Worm (Caenorhabditis elegans) whole organism, L4 larva: ENCODE results near the gene F08F8.11.
A peak's percentile ranks its signal among the peaks of the same experiment; 100 is the strongest.

Experiments used
- F10B5.3 ChIP-seq: sonication (generic microtip); optimal IDR thresholded peaks from 2 replicates; lab custom pipeline; 2016; ENCODE audit warnings: mild to moderate bottlenecking, missing genetic modification characterization, missing compliant biosample characterization
- F37D6.2 ChIP-seq: sonication (generic microtip); optimal IDR thresholded peaks from 2 replicates; lab custom pipeline; 2016; ENCODE audit warnings: mild to moderate bottlenecking, missing genetic modification characterization, missing compliant biosample characterization
- F49E8.2 ChIP-seq: sonication (generic microtip); optimal IDR thresholded peaks from 2 replicates; lab custom pipeline; 2016; ENCODE audit warnings: missing compliant biosample characterization, mild to moderate bottlenecking, missing genetic modification characterization, borderline replicate concordance
- R02D3.7 ChIP-seq: fragments of 150-350 bp; sonication (generic microtip); optimal IDR thresholded peaks from 3 replicates; lab custom pipeline; 2014; ENCODE audit warnings: missing biosample characterization, missing genetic modification characterization
- T20F7.1 ChIP-seq: fragments of 200-800 bp; sonication (Bioruptor generic); optimal IDR thresholded peaks from 2 replicates; lab custom pipeline; 2018; ENCODE audit warnings: mild to moderate bottlenecking, missing genetic modification characterization, missing compliant biosample characterization
- Y48G9A.11 ChIP-seq: fragments of 200-800 bp; sonication (Bioruptor generic); IDR thresholded peaks from 2 replicates; pipeline ENCODE4 v1.3.6; 2022; ENCODE audit warnings: missing genetic modification reagents, missing genetic modification characterization, missing compliant biosample characterization
- Y5F2A.4 ChIP-seq: fragments of 200-800 bp; sonication (Bioruptor generic); optimal IDR thresholded peaks from 2 replicates; lab custom pipeline; 2018; ENCODE audit warnings: mild to moderate bottlenecking, missing genetic modification characterization, missing compliant biosample characterization
- Y75B8A.6 ChIP-seq: fragments of 200-800 bp; sonication (Bioruptor generic); IDR thresholded peaks from 2 replicates; pipeline ENCODE4 v1.3.6; 2022; ENCODE audit warnings: missing genetic modification reagents, missing genetic modification characterization, missing compliant biosample characterization
- ZK337.2 ChIP-seq: fragments of 200-800 bp; sonication (Bioruptor generic); IDR thresholded peaks from 2 replicates; pipeline ENCODE4 v1.3.6; 2022; ENCODE audit warnings: missing genetic modification reagents, missing genetic modification characterization, missing compliant biosample characterization
- arid-1 ChIP-seq: fragments of 200-800 bp; sonication (Bioruptor generic); conservative IDR thresholded peaks from 2 replicates; pipeline ENCODE4 v1.3.6; 2022; ENCODE audit warnings: missing genetic modification reagents, missing genetic modification characterization, missing compliant biosample characterization
- ceh-20 ChIP-seq: fragments of 200-800 bp; sonication (Bioruptor generic); IDR thresholded peaks from 2 replicates; pipeline ENCODE4 v1.3.6; 2022; ENCODE audit warnings: missing genetic modification reagents, missing genetic modification characterization, missing compliant biosample characterization
- ctbp-1 ChIP-seq: fragments of 200-800 bp; sonication (Bioruptor generic); IDR thresholded peaks from 2 replicates; pipeline ENCODE4 v1.3.6; 2022; ENCODE audit warnings: missing genetic modification reagents, missing genetic modification characterization, missing compliant biosample characterization
- daf-12 ChIP-seq: fragments of 150-350 bp; optimal IDR thresholded peaks from 2 replicates; lab custom pipeline; 2014; ENCODE audit warnings: missing biosample characterization, missing genetic modification reagents, missing genetic modification characterization
- daf-8 ChIP-seq: fragments of 200-800 bp; sonication (Bioruptor generic); IDR thresholded peaks from 2 replicates; pipeline ENCODE4 v1.3.6; 2022; ENCODE audit warnings: missing genetic modification characterization, missing compliant biosample characterization
- dmd-9 ChIP-seq: fragments of 200-800 bp; sonication (Bioruptor generic); IDR thresholded peaks from 2 replicates; pipeline ENCODE4 v1.3.6; 2022; ENCODE audit warnings: missing genetic modification reagents, missing genetic modification characterization, missing compliant biosample characterization
- dpl-1 ChIP-seq: fragments of 150-350 bp; optimal IDR thresholded peaks from 2 replicates; lab custom pipeline; 2014; ENCODE audit warnings: missing biosample characterization, missing genetic modification reagents, missing genetic modification characterization
- duxl-1 ChIP-seq: sonication (generic microtip); optimal IDR thresholded peaks from 2 replicates; lab custom pipeline; 2016; ENCODE audit warnings: mild to moderate bottlenecking, missing genetic modification characterization, moderate library complexity, missing compliant biosample characterization; ENCODE audit not compliant: poor library complexity
- fkh-10 ChIP-seq: fragments of 150-350 bp; optimal IDR thresholded peaks from 2 replicates; lab custom pipeline; 2014; ENCODE audit warnings: missing biosample characterization, missing genetic modification reagents, missing genetic modification characterization
- fos-1 ChIP-seq: fragments of 150-350 bp; optimal IDR thresholded peaks from 2 replicates; lab custom pipeline; 2014; ENCODE audit warnings: missing biosample characterization, missing genetic modification characterization
- jun-1 ChIP-seq: fragments of 150-350 bp; optimal IDR thresholded peaks from 2 replicates; lab custom pipeline; 2014; ENCODE audit warnings: missing biosample characterization, missing genetic modification reagents, missing genetic modification characterization
- lim-7 ChIP-seq: fragments of 200-800 bp; sonication (Bioruptor generic); IDR thresholded peaks from 2 replicates; pipeline ENCODE4 v1.3.6; 2022; ENCODE audit warnings: missing genetic modification characterization, missing compliant biosample characterization
- lin-1 ChIP-seq: fragments of 200-800 bp; sonication (Bioruptor generic); IDR thresholded peaks from 2 replicates; pipeline ENCODE4 v1.3.6; 2022; ENCODE audit warnings: missing genetic modification reagents, missing genetic modification characterization, missing compliant biosample characterization
- lin-29 ChIP-seq: fragments of 200-800 bp; sonication (Bioruptor generic); IDR thresholded peaks from 2 replicates; pipeline ENCODE4 v1.3.6; 2022; ENCODE audit warnings: missing genetic modification reagents, missing genetic modification characterization, missing compliant biosample characterization
- lin-38 ChIP-seq: fragments of 200-800 bp; sonication (Bioruptor generic); IDR thresholded peaks from 2 replicates; pipeline ENCODE4 v1.3.6; 2022; ENCODE audit warnings: missing genetic modification reagents, missing genetic modification characterization, missing compliant biosample characterization
- lin-39 ChIP-seq: fragments of 150-350 bp; optimal IDR thresholded peaks from 2 replicates; lab custom pipeline; 2014; ENCODE audit warnings: missing biosample characterization, missing genetic modification reagents, missing genetic modification characterization
- madf-9 ChIP-seq: fragments of 200-800 bp; sonication (Bioruptor generic); conservative IDR thresholded peaks from 2 replicates; pipeline ENCODE4 v1.3.6; 2022; ENCODE audit warnings: missing genetic modification reagents, missing genetic modification characterization, missing compliant biosample characterization
- mdl-1 ChIP-seq, 2 experiments: fragments of 150-350 bp in 1 of 2; sonication (generic microtip) in 1 of 2; optimal IDR thresholded peaks; 2 replicates each; lab custom pipeline; 2014 to 2017; ENCODE audit warnings: missing biosample characterization in 2 of 2, missing genetic modification characterization in 2 of 2
- mdt-29 ChIP-seq: fragments of 200-800 bp; sonication (Bioruptor generic); IDR thresholded peaks from 2 replicates; pipeline ENCODE4 v1.3.6; 2022; ENCODE audit warnings: missing genetic modification reagents, missing genetic modification characterization, missing compliant biosample characterization
- mes-2 ChIP-seq: sonication (generic microtip); optimal IDR thresholded peaks from 2 replicates; lab custom pipeline; 2016; ENCODE audit warnings: missing genotype, mild to moderate bottlenecking, missing genetic modification characterization, missing compliant biosample characterization; ENCODE audit not compliant: poor library complexity, severe bottlenecking
- mxl-2 ChIP-seq: fragments of 200-800 bp; sonication (Bioruptor generic); conservative IDR thresholded peaks from 2 replicates; pipeline ENCODE4 v1.3.6; 2022; ENCODE audit warnings: missing genetic modification reagents, missing genetic modification characterization, missing compliant biosample characterization
- nhr-10 ChIP-seq: fragments of 150-350 bp; optimal IDR thresholded peaks from 2 replicates; lab custom pipeline; 2014; ENCODE audit warnings: missing biosample characterization, missing genetic modification characterization
- nhr-102 ChIP-seq: sonication (generic microtip); optimal IDR thresholded peaks from 2 replicates; lab custom pipeline; 2016; ENCODE audit warnings: mild to moderate bottlenecking, missing genetic modification characterization, moderate library complexity, missing compliant biosample characterization
- nhr-11 ChIP-seq: fragments of 150-350 bp; optimal IDR thresholded peaks from 2 replicates; lab custom pipeline; 2014; ENCODE audit warnings: missing biosample characterization, missing genetic modification characterization
- nhr-237 ChIP-seq: sonication (generic microtip); optimal IDR thresholded peaks from 2 replicates; lab custom pipeline; 2017; ENCODE audit warnings: missing biosample characterization, missing genetic modification characterization
- nhr-41 ChIP-seq: fragments of 200-800 bp; sonication (Bioruptor generic); IDR thresholded peaks from 2 replicates; pipeline ENCODE4 v1.3.6; 2022; ENCODE audit warnings: missing genetic modification reagents, missing genetic modification characterization, missing compliant biosample characterization
- nhr-42 ChIP-seq: fragments of 200-800 bp; sonication (Bioruptor generic); IDR thresholded peaks from 2 replicates; pipeline ENCODE4 v1.3.6; 2022; ENCODE audit warnings: missing genetic modification characterization, missing compliant biosample characterization
- nhr-6 ChIP-seq: fragments of 150-350 bp; optimal IDR thresholded peaks from 2 replicates; lab custom pipeline; 2014; ENCODE audit warnings: missing biosample characterization, missing genetic modification characterization
- nhr-76 ChIP-seq: fragments of 150-350 bp; optimal IDR thresholded peaks from 2 replicates; lab custom pipeline; 2014; ENCODE audit warnings: missing biosample characterization, missing genetic modification characterization
- nhr-77 ChIP-seq: fragments of 150-350 bp; optimal IDR thresholded peaks from 2 replicates; lab custom pipeline; 2014; ENCODE audit warnings: missing biosample characterization, missing genetic modification characterization
- skn-1 ChIP-seq: fragments of 150-350 bp; optimal IDR thresholded peaks from 2 replicates; lab custom pipeline; 2014; ENCODE audit warnings: missing biosample characterization, missing genetic modification characterization
- snpc-4 ChIP-seq: fragments of 150-350 bp; optimal IDR thresholded peaks from 2 replicates; lab custom pipeline; 2014; ENCODE audit warnings: missing biosample characterization, missing genetic modification characterization
- tag-97 ChIP-seq: fragments of 200-800 bp; sonication (Bioruptor generic); IDR thresholded peaks from 2 replicates; pipeline ENCODE4 v1.3.6; 2022; ENCODE audit warnings: missing genetic modification characterization, missing compliant biosample characterization
- unc-130 ChIP-seq: sonication (generic microtip); optimal IDR thresholded peaks from 2 replicates; lab custom pipeline; 2016; ENCODE audit warnings: missing genetic modification reagents, missing genetic modification characterization, missing compliant biosample characterization
- unc-62 ChIP-seq, 3 experiments: fragments of 150-350 bp in 1 of 3; sonication (generic microtip); optimal IDR thresholded peaks in 2 of 3; peaks in 1 of 3; 1 replicate in 1 of 3; 2 replicates in 2 of 3; lab custom pipeline; 2014 to 2017; ENCODE audit warnings: missing biosample characterization in 3 of 3, missing genetic modification characterization in 3 of 3, missing genetic modification reagents in 3 of 3, missing genotype in 1 of 3
- vab-7 ChIP-seq: fragments of 200-800 bp; sonication (Bioruptor generic); IDR thresholded peaks from 2 replicates; pipeline ENCODE4 v1.3.6; 2022; ENCODE audit warnings: missing genetic modification reagents, missing genetic modification characterization, missing compliant biosample characterization
- zfp-3 ChIP-seq: fragments of 200-800 bp; sonication (Bioruptor generic); conservative IDR thresholded peaks from 2 replicates; pipeline ENCODE4 v1.3.6; 2022; ENCODE audit warnings: missing genetic modification reagents, missing genetic modification characterization, missing compliant biosample characterization
- zip-11 ChIP-seq: fragments of 200-800 bp; sonication (Bioruptor generic); IDR thresholded peaks from 2 replicates; pipeline ENCODE4 v1.3.6; 2022; ENCODE audit warnings: missing genetic modification characterization, missing compliant biosample characterization
- zip-2 ChIP-seq: fragments of 150-350 bp; optimal IDR thresholded peaks from 2 replicates; lab custom pipeline; 2014; ENCODE audit warnings: missing biosample characterization, missing genetic modification characterization

Gene F08F8.11

DNA sequence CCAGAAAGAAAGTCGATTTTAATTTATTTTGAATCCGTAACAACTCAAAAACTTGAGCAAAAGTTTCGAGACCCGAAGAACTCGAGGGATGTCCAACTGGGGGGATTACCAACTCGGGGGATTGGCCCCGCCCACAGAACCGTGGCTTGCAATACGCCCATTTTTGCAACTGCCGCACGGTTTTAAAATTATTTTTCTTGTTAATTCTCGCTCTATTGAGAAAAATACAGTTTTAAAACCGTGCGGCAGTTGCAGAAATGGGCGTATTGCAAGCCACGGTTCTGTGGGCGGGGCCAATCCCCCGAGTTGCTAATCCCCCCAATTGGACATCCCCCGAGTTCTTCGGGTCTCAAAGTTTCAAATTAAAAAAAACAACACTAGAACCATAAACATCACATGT, 20.8 kb downstream of the F08F8.11 start:
- TF ChIP-seq mes-2 (tag; lab: Kevin White, UChicago) (peak; percentile 4), lim-7 (GFP tag; lab: Robert Waterston, UW) (0 out of 2 replicates have a peak, but pooled peaks have one; percentile 21), Y48G9A.11 (GFP tag; lab: Robert Waterston, UW) (0 out of 2 replicates have a peak, but pooled peaks have one; percentile 15), lin-38 (GFP tag; lab: Robert Waterston, UW) (peak; percentile 56)

DNA sequence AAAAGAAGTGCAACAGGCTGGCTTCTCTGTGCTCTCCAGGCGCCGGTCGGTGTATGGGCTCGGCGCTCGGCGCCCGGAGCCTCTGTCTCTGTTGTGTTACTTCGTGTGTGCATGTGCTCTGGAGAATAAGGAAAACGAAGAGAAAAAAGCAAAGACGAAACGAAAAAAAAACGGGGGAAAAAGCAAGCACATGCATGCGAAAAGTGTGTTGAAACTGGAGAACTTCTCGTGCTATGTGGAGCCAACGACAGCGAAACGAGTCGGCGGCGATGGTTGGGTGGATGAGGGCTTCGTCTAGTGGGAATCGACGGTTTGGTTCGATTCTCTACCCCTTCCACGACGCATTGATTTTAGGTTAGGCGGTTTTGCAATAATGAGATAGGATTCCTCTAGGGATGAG, 21.7 kb downstream of the F08F8.11 start:
- TF ChIP-seq madf-9 (0 out of 2 replicates have a peak, but pooled peaks have one; percentile 9), fkh-10 (GFP tag; lab: Kevin White, UChicago) (no peak), nhr-77 (tag; lab: Kevin White, UChicago) (no peak), nhr-10 (tag; lab: Kevin White, UChicago) (no peak), R02D3.7 (tag; lab: Kevin White, UChicago) (no peak), ceh-20 (GFP tag; lab: Robert Waterston, UW) (0 out of 2 replicates have a peak, but pooled peaks have one; percentile 31), nhr-11 (tag; lab: Kevin White, UChicago) (peak; percentile 23), mdl-1 (tag; optimal IDR thresholded peaks at IDR 0.05; lab: Kevin White, UChicago) (peak in 1 of 2 experiments; percentile 71), skn-1 (tag; lab: Kevin White, UChicago) (no peak), zip-2 (tag; lab: Kevin White, UChicago) (no peak), nhr-42 (GFP tag; lab: Robert Waterston, UW) (no peak), F37D6.2 (tag; lab: Kevin White, UChicago) (no peak), lin-1 (GFP tag; lab: Robert Waterston, UW) (no peak), arid-1 (no peak), mdt-29 (GFP tag; lab: Robert Waterston, UW) (0 out of 2 replicates have a peak, but pooled peaks have one; percentile 35), Y48G9A.11 (GFP tag; lab: Robert Waterston, UW) (peak; percentile 58; the same call in 1 of the 2 replicates), F10B5.3 (no peak), unc-62 (GFP tag; optimal IDR thresholded peaks at IDR 0.05 in 1 of 2; lab: Kevin White, UChicago) (no peak), unc-62 (tag; optimal IDR thresholded peaks at IDR 0.05; lab: Kevin White, UChicago) (no peak), zip-11 (GFP tag; lab: Robert Waterston, UW) (no peak), lin-39 (tag; lab: Kevin White, UChicago) (no peak), Y75B8A.6 (no peak), daf-12 (tag; lab: Kevin White, UChicago) (no peak), unc-130 (no peak), T20F7.1 (no peak), nhr-76 (tag; lab: Kevin White, UChicago) (no peak), duxl-1 (peak; percentile 13), nhr-41 (GFP tag; lab: Robert Waterston, UW) (no peak), zfp-3 (GFP tag; lab: Robert Waterston, UW) (0 out of 2 replicates have a peak, but pooled peaks have one; percentile 17), nhr-237 (tag; lab: Kevin White, UChicago) (no peak), tag-97 (GFP tag; lab: Robert Waterston, UW) (no peak), mxl-2 (GFP tag; lab: Robert Waterston, UW) (0 out of 2 replicates have a peak, but pooled peaks have one; percentile 66), ZK337.2 (no peak), nhr-102 (peak; percentile 19), jun-1 (tag; lab: Kevin White, UChicago) (no peak), lin-38 (GFP tag; lab: Robert Waterston, UW) (peak; percentile 65), snpc-4 (tag; lab: Kevin White, UChicago) (no peak), lin-29 (no peak), ctbp-1 (GFP tag; lab: Robert Waterston, UW) (peak; percentile 64; the same call in 1 of the 2 replicates), daf-8 (GFP tag; lab: Robert Waterston, UW) (no peak), dmd-9 (GFP tag; lab: Robert Waterston, UW) (no peak), dpl-1 (GFP tag; lab: Kevin White, UChicago) (peak; percentile 14), F49E8.2 (no peak), vab-7 (GFP tag; lab: Robert Waterston, UW) (peak; percentile 53; the same call in 1 of the 2 replicates), nhr-6 (peak; percentile 22), Y5F2A.4 (peak; percentile 14), fos-1 (no peak)
